Worm (Caenorhabditis elegans) whole organism, young adult: ENCODE measurements around the gene C14A6.6.

Experiments
- T26A5.8 ChIP-seq: sonication (generic microtip); optimal IDR thresholded peaks from 2 replicates; lab custom pipeline; 2016; ENCODE audit warnings: missing genetic modification characterization, missing compliant biosample characterization
- ama-1 ChIP-seq, 3 experiments: fragments of 150-350 bp in 1 of 3; sonication (generic microtip) in 2 of 3; optimal IDR thresholded peaks; 2 replicates each; lab custom pipeline; 2014 to 2018; ENCODE audit warnings: missing biosample characterization in 2 of 3, missing genetic modification characterization in 2 of 3, missing genetic modification reagents in 2 of 3
- ccch-3 ChIP-seq: fragments of 200-800 bp; sonication (Bioruptor generic); optimal IDR thresholded peaks from 2 replicates; lab custom pipeline; 2018; ENCODE audit warnings: mild to moderate bottlenecking, missing genetic modification characterization, missing compliant biosample characterization
- hlh-26 ChIP-seq: fragments of 200-800 bp; sonication (Bioruptor generic); conservative IDR thresholded peaks from 2 replicates; pipeline ENCODE4 v1.3.6; 2022; ENCODE audit warnings: missing genetic modification reagents, missing genetic modification characterization, missing compliant biosample characterization
- lin-26 ChIP-seq: fragments of 200-800 bp; sonication (Bioruptor generic); IDR thresholded peaks from 2 replicates; pipeline ENCODE4 v1.3.6; 2022; ENCODE audit warnings: missing genetic modification reagents, missing genetic modification characterization, missing compliant biosample characterization
- mes-4 ChIP-seq: sonication (generic microtip); optimal IDR thresholded peaks from 2 replicates; lab custom pipeline; 2016; ENCODE audit warnings: missing genotype, missing genetic modification characterization, missing compliant biosample characterization
- mxl-1 ChIP-seq: sonication (generic microtip); optimal IDR thresholded peaks from 2 replicates; lab custom pipeline; 2016; ENCODE audit warnings: missing genetic modification characterization, missing compliant biosample characterization
- nfya-2 ChIP-seq: fragments of 200-800 bp; sonication (Bioruptor generic); IDR thresholded peaks from 2 replicates; pipeline ENCODE4 v1.3.6; 2022; ENCODE audit warnings: missing genetic modification reagents, missing genetic modification characterization, missing compliant biosample characterization
- pbrm-1 ChIP-seq: fragments of 200-800 bp; sonication (Bioruptor generic); IDR thresholded peaks from 2 replicates; pipeline ENCODE4 v1.3.6; 2022; ENCODE audit warnings: missing genetic modification reagents, missing genetic modification characterization, missing compliant biosample characterization
- snpc-1.1 ChIP-seq: sonication (generic microtip); optimal IDR thresholded peaks from 2 replicates; lab custom pipeline; 2017; ENCODE audit warnings: missing genetic modification characterization, mild to moderate bottlenecking, missing compliant biosample characterization, antibody characterized with exemption, moderate library complexity, missing genotype, missing genetic modification reagents; ENCODE audit not compliant: insufficient read depth
- snpc-4 ChIP-seq, 5 experiments: fragments of 150-350 bp in 1 of 5; sonication (generic microtip) in 4 of 5; optimal IDR thresholded peaks; 2 replicates each; lab custom pipeline; 2014 to 2018; ENCODE audit warnings: missing genetic modification characterization in 5 of 5, missing biosample characterization in 3 of 5, antibody characterized with exemption in 2 of 5, mild to moderate bottlenecking in 2 of 5, missing compliant biosample characterization in 2 of 5, missing genotype in 2 of 5, moderate library complexity in 2 of 5, missing genetic modification reagents in 1 of 5
- somi-1 ChIP-seq: fragments of 200-800 bp; sonication (Bioruptor generic); optimal IDR thresholded peaks from 2 replicates; lab custom pipeline; 2018; ENCODE audit warnings: mild to moderate bottlenecking, missing genetic modification characterization, missing compliant biosample characterization

ce11 chrV:18137679-18138078 lies 29.4 kb downstream of the C14A6.6 start:
- no peak for TF ChIP-seq pbrm-1 (GFP tag; lab: Robert Waterston, UW)
- no peak for TF ChIP-seq ccch-3 (GFP tag; lab: Kevin White, UChicago)
- TF ChIP-seq snpc-1.1 (tag; lab: Kevin White, UChicago) = no peak
- TF ChIP-seq mes-4 (tag; lab: Kevin White, UChicago) = no peak
- TF ChIP-seq nfya-2 (GFP tag; lab: Robert Waterston, UW) = no peak
- TF ChIP-seq snpc-4 (GFP tag; optimal IDR thresholded peaks at IDR 0.05; lab: Kevin White, UChicago) = no peak
- TF ChIP-seq snpc-4 (tag; optimal IDR thresholded peaks at IDR 0.05; lab: Kevin White, UChicago) = no peak
- TF ChIP-seq mxl-1 = no peak
- TF ChIP-seq hlh-26 = no peak
- no peak for TF ChIP-seq somi-1
- TF ChIP-seq ama-1 (optimal IDR thresholded peaks at IDR 0.05; lab: Kevin White, UChicago) = no peak
- no peak for TF ChIP-seq ama-1 (GFP tag; optimal IDR thresholded peaks at IDR 0.05; lab: Kevin White, UChicago)
- TF ChIP-seq lin-26 (GFP tag; lab: Robert Waterston, UW) = no peak
- TF ChIP-seq T26A5.8 (tag; lab: Kevin White, UChicago) = no peak
